Fruit fly (Drosophila melanogaster): Measurements from ENCODE around the gene CG8086.
A peak's percentile ranks its signal among the peaks of the same experiment; 100 is the strongest.

CG8086 gene

DNA sequence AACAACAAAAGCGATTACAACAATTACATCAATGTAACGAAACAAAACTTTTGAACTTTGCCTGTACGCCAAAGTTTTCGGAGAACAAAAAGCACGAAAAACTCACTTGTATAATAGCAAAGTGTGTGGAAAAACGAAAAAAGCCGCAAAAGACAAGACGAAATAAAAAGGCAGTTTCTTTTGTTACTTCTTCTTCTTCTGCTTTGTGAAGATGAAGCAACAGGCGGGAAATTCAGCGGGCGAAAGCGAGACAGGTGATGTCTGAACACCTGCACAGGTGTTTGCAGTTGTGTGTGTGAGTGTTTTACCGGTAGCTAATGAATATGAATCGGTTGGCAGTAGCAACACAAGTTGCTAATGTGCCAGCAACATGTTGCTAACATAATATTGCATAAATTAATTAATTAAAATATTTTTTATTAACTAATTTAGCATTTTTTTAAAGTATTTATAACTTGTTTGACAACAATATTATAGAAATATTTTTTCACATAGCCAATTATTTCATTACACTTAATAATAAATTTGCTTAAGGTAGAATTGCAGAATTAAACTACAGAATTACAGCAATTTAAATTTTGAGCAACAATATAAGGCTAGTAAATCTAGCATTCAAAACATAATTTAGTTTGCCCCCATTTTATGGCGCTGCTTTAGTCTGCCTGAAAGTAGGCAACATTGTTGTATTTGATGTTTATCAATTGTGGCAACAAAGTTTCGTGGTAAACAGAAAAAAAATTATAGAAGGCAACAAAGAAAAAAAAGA is 9.6 kb upstream of the CG8086 start:
- TF ChIP-seq CG8301 (tag; optimal IDR thresholded peaks at IDR 0.05) (no peak), CG12605 (GFP tag; IDR thresholded peaks at IDR 0.05) (peak; percentile 50; the same call in 1 of the 2 replicates), CG15710 (tag; optimal IDR thresholded peaks at IDR 0.05) (no peak)

DNA sequence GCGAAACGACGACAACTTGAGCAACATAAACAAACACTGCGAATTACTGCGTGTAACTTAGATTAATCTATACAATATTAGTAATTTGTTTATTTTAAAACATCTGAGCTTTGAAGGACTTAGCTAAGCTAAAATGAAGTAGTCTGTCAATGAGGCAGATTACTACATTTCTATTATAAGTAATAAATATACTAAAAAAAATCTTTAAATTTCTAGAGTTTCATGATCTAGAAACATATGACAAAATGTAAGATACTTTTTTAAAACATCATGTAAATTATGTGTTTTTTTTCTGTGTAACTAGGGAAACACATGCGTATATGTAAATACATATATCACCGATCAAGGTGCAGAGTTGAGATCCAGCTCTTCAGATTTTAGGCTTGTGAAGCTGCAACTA is 8.8 kb upstream of the CG8086 start:
- TF ChIP-seq CG13204 (GFP tag; optimal IDR thresholded peaks at IDR 0.05) (peak; percentile 51), CG8301 (tag; optimal IDR thresholded peaks at IDR 0.05) (peak; percentile 79), CG4496 (GFP tag; IDR thresholded peaks at IDR 0.05) (peak; percentile 83), Pif1B (GFP tag; optimal IDR thresholded peaks at IDR 0.05) (peak; percentile 32), Pif1A (GFP tag; optimal IDR thresholded peaks at IDR 0.05) (peak; percentile 35), CG34367 (tag; optimal IDR thresholded peaks at IDR 0.05) (peak; percentile 70), CG9948 (tag; optimal IDR thresholded peaks at IDR 0.05) (peak; percentile 80), CG12605 (GFP tag; IDR thresholded peaks at IDR 0.05) (peak; percentile 77), CG14655 (GFP tag; optimal IDR thresholded peaks at IDR 0.05) (peak; percentile 80), rn (GFP tag; IDR thresholded peaks at IDR 0.05) (0 out of 2 replicates have a peak, but pooled peaks have one; percentile 18), gl (tag; optimal IDR thresholded peaks at IDR 0.05) (peak; percentile 64), CG15710 (tag; optimal IDR thresholded peaks at IDR 0.05) (peak; percentile 89), fd96Ca (GFP tag; IDR thresholded peaks at IDR 0.05) (no peak), Snoo (tag; optimal IDR thresholded peaks at IDR 0.05) (peak; percentile 34), D1 (tag; optimal IDR thresholded peaks at IDR 0.05) (peak; percentile 75), CG10348 (GFP tag; IDR thresholded peaks at IDR 0.05) (no peak), CG8159 (tag; optimal IDR thresholded peaks at IDR 0.05) (peak; percentile 93), CG17806 (tag; optimal IDR thresholded peaks at IDR 0.05) (peak; percentile 90), Ets98B (GFP tag; IDR thresholded peaks at IDR 0.05) (peak; percentile 78), EcR (GFP tag; optimal IDR thresholded peaks at IDR 0.05) (no peak), CG32121 (GFP tag; IDR thresholded peaks at IDR 0.05) (peak; percentile 85)

DNA sequence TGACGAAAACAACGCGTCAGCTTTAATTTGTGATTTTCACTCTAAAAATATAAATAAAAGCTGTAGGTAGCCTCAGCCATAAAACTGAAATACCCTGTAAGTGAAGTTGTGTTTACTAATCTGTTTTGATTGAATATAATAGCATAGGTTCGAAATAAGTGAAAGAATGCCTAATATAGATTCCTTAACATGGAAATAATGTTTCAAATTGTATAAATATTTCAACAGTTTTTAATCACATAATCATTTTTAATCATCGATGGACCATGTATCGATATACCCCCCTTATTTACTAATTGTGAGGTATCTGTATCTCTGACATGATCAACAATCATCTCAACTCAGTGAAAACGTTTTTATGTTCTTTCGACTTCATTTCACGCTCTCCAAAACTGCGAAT is 1.9 kb downstream of the CG8086 start:
- no peak for TF ChIP-seq gl (tag; optimal IDR thresholded peaks at IDR 0.05)
- no peak for TF ChIP-seq CG34367 (tag; optimal IDR thresholded peaks at IDR 0.05)
- TF ChIP-seq CG15710 (tag; optimal IDR thresholded peaks at IDR 0.05) = no peak
- TF ChIP-seq CG13204 (GFP tag; optimal IDR thresholded peaks at IDR 0.05) = no peak
- TF ChIP-seq CG14655 (GFP tag; optimal IDR thresholded peaks at IDR 0.05) = no peak

DNA sequence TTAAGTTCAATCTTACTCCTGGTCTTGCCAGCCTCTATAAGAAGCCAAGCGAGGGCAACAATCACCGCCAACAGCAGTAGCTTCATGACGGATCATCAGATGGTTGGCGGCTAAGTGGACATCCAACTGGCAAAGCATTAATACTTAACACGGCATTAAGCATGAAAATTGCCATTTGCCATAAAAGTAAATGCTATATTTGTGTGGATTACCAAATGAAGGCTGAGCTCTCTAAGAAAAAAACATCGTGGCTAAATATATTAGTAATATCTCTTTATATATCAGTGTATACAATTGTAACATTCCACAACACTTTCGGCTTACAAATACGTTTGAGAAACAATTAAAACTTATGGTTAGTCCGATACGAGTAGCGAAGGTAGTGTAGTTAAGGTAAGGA is 13.4 kb downstream of the CG8086 start, which contains the start of gene CG43057:
TSS of gene CG43057 (minus strand) at position 101 of the 400 bp plus-strand sequence.
- no peak for TF ChIP-seq EcR (GFP tag; optimal IDR thresholded peaks at IDR 0.05)
- no peak for TF ChIP-seq Pif1B (GFP tag; optimal IDR thresholded peaks at IDR 0.05)
- no peak for TF ChIP-seq CG14655 (GFP tag; optimal IDR thresholded peaks at IDR 0.05)
- TF ChIP-seq CG13204 (GFP tag; optimal IDR thresholded peaks at IDR 0.05) = no peak
- no peak for TF ChIP-seq Ets98B (GFP tag; IDR thresholded peaks at IDR 0.05)
- no peak for TF ChIP-seq D1 (tag; optimal IDR thresholded peaks at IDR 0.05)
- TF ChIP-seq CG8301 (tag; optimal IDR thresholded peaks at IDR 0.05) = no peak
- TF ChIP-seq CG15710 (tag; optimal IDR thresholded peaks at IDR 0.05) = no peak

DNA sequence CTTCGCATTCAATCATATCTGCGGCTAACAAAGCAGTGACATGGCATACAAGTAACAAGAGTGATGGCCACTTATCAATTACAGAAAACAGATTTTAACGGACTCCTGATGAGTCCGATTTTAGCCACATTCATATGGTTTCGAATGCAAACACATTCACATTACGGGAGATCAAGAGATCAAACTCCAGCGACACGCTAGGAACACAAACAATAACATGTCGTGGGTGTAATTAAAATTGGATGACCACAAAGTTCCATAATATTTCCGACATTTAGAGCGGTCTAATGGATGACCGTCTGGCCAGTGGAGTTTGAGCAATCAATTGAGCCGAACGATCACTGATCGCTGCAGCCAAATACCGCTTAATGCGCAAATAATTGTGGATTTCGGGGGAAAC is 15.1 kb downstream of the CG8086 start, which contains the start of gene CG14277:
TSS of gene CG14277 (plus strand) at position 301 of the 400 bp plus-strand sequence.
- TF ChIP-seq Pif1B (GFP tag; optimal IDR thresholded peaks at IDR 0.05) (no peak), gl (tag; optimal IDR thresholded peaks at IDR 0.05) (no peak), Pif1A (GFP tag; optimal IDR thresholded peaks at IDR 0.05) (no peak), CG17806 (tag; optimal IDR thresholded peaks at IDR 0.05) (no peak), CG15710 (tag; optimal IDR thresholded peaks at IDR 0.05) (no peak)

DNA sequence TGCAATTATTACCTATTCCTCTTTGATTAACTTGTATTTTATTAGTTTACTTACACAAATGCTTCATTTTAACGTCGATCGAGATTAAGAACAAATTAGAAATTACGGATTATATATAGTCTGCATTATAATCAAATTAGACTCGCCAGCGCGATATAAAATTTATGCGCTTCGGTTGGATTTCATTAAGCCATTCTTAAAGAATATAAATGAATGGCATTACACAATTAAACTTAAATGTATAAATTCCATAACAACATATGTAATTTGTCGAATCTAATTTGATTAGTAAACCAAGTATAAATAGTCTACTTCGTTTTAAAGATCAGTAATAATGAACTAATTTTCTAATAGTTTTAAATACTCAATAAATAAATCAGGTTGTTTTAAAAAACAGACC is 15.6 kb downstream of the CG8086 start, which contains the start of gene Spn28F:
TSS of gene Spn28F (minus strand) at position 101 of the 400 bp plus-strand sequence.
- TF ChIP-seq CG10348 (GFP tag; IDR thresholded peaks at IDR 0.05) (no peak), CG13204 (GFP tag; optimal IDR thresholded peaks at IDR 0.05) (no peak), CG32121 (GFP tag; IDR thresholded peaks at IDR 0.05) (no peak), CG34367 (tag; optimal IDR thresholded peaks at IDR 0.05) (no peak), CG12605 (GFP tag; IDR thresholded peaks at IDR 0.05) (no peak), fd96Ca (GFP tag; IDR thresholded peaks at IDR 0.05) (no peak), EcR (GFP tag; optimal IDR thresholded peaks at IDR 0.05) (no peak), Pif1A (GFP tag; optimal IDR thresholded peaks at IDR 0.05) (no peak), CG4496 (GFP tag; IDR thresholded peaks at IDR 0.05) (no peak), CG9948 (tag; optimal IDR thresholded peaks at IDR 0.05) (no peak), D1 (tag; optimal IDR thresholded peaks at IDR 0.05) (no peak), CG14655 (GFP tag; optimal IDR thresholded peaks at IDR 0.05) (no peak), CG8159 (tag; optimal IDR thresholded peaks at IDR 0.05) (no peak)
